Fruit fly (Drosophila melanogaster): ENCODE results near the gene gzl.

gzl gene

DNA sequence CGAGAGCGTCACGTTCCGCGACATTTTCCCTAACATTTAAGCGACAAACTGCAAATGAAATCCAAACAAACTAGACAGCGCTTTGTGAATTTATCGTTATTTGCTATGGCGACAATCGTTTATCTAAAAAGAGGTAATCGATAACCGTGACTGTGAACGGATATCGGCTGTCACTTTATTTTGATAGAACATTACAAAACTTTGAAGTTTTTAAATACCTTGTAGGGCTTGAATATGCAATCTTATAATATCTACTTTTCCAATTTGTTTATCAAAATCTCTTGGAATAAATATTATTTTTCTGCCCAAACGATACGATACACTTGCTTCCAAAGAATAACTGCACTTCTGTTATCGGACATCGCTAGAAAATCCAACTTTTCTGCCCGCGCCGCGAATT, 2.6 kb upstream of the gzl start, which contains the start of the genes CG1024 and TfIIFalpha (continued):
- no peak for TF ChIP-seq Elba2 (GFP tag; optimal IDR thresholded peaks at IDR 0.05)
- TF ChIP-seq slp2 (GFP tag; optimal IDR thresholded peaks at IDR 0.05) = no peak
- peak; percentile 70 for TF ChIP-seq trem (tag; optimal IDR thresholded peaks at IDR 0.05)
- TF ChIP-seq jing (GFP tag; optimal IDR thresholded peaks at IDR 0.05) = no peak
- TF ChIP-seq Neu2 (GFP tag; optimal IDR thresholded peaks at IDR 0.05; ENCODE audit: borderline replicate concordance) = no peak
- no peak for TF ChIP-seq HLHmδ (GFP tag; optimal IDR thresholded peaks at IDR 0.05)
- TF ChIP-seq Camta (GFP tag; optimal IDR thresholded peaks at IDR 0.05) = no peak
- TF ChIP-seq hb (GFP tag; IDR thresholded peaks at IDR 0.05; ENCODE audit: partially characterized antibody) = peak; percentile 88
- TF ChIP-seq tx (GFP tag; optimal IDR thresholded peaks at IDR 0.05) = no peak
- no peak for TF ChIP-seq Meics (GFP tag; optimal IDR thresholded peaks at IDR 0.05)
- TF ChIP-seq lbe (GFP tag; optimal IDR thresholded peaks at IDR 0.05) = peak; percentile 19
- no peak for TF ChIP-seq CG34376 (GFP tag; optimal IDR thresholded peaks at IDR 0.05)
- TF ChIP-seq sc (optimal IDR thresholded peaks at IDR 0.05) = no peak
- no peak for TF ChIP-seq sc (GFP tag; optimal IDR thresholded peaks at IDR 0.05)
- no peak for TF ChIP-seq CG1233 (GFP tag; optimal IDR thresholded peaks at IDR 0.05)
- no peak for TF ChIP-seq trh (GFP tag; optimal IDR thresholded peaks at IDR 0.05)
- TF ChIP-seq CG2712 (tag; optimal IDR thresholded peaks at IDR 0.05) = peak; percentile 47
- TF ChIP-seq nom (GFP tag; optimal IDR thresholded peaks at IDR 0.05) = no peak
- no peak for TF ChIP-seq Doc2 (GFP tag; IDR thresholded peaks at IDR 0.05)
- TF ChIP-seq sna (GFP tag; IDR thresholded peaks at IDR 0.05; ENCODE audit: partially characterized antibody) = peak; percentile 90
- no peak for TF ChIP-seq CG11560 (tag; IDR thresholded peaks at IDR 0.05)
- TF ChIP-seq NK7.1 (GFP tag; optimal IDR thresholded peaks at IDR 0.05) = no peak
- TF ChIP-seq ro (GFP tag; IDR thresholded peaks at IDR 0.05) = no peak
- TF ChIP-seq Sox100B (GFP tag; optimal IDR thresholded peaks at IDR 0.05) = no peak
- no peak for TF ChIP-seq fd96Cb (tag; optimal IDR thresholded peaks at IDR 0.05)
- no peak for TF ChIP-seq CG3281 (GFP tag; optimal IDR thresholded peaks at IDR 0.05)
- no peak for TF ChIP-seq Chrac-16 (GFP tag; optimal IDR thresholded peaks at IDR 0.05)
- no peak for TF ChIP-seq ewg (GFP tag; optimal IDR thresholded peaks at IDR 0.05)
- no peak for TF ChIP-seq nau (GFP tag; optimal IDR thresholded peaks at IDR 0.05)
- no peak for TF ChIP-seq Hey (tag; optimal IDR thresholded peaks at IDR 0.05)
- no peak for TF ChIP-seq grn (GFP tag; optimal IDR thresholded peaks at IDR 0.05)
- TF ChIP-seq Dll (GFP tag; IDR thresholded peaks at IDR 0.05; ENCODE audit: partially characterized antibody) = peak; percentile 95
- peak; percentile 31 for TF ChIP-seq dm (GFP tag; optimal IDR thresholded peaks at IDR 0.05)
- no peak for TF ChIP-seq B-H2 (GFP tag; optimal IDR thresholded peaks at IDR 0.05)
- TF ChIP-seq CG11093 (GFP tag; IDR thresholded peaks at IDR 0.05) = no peak
- TF ChIP-seq Dfd (GFP tag; optimal IDR thresholded peaks at IDR 0.05) = no peak
- no peak for TF ChIP-seq vvl (GFP tag; IDR thresholded peaks at IDR 0.05)
- peak in 1 of 3 experiments; percentile 24 for TF ChIP-seq Stat92E (GFP tag; optimal IDR thresholded peaks at IDR 0.05)
- no peak for TF ChIP-seq seq (GFP tag; IDR thresholded peaks at IDR 0.05)
- TF ChIP-seq pan (optimal IDR thresholded peaks at IDR 0.05) = no peak
- TF ChIP-seq pan (GFP tag; optimal IDR thresholded peaks at IDR 0.05 in 1 of 2, IDR thresholded peaks at IDR 0.05 in 1 of 2) = no peak
- TF ChIP-seq CG10979 (tag; optimal IDR thresholded peaks at IDR 0.05) = peak; percentile 4
- TF ChIP-seq insv (GFP tag; optimal IDR thresholded peaks at IDR 0.05) = no peak
- TF ChIP-seq mam (GFP tag; optimal IDR thresholded peaks at IDR 0.05) = peak; percentile 8
- TF ChIP-seq Dek (tag; optimal IDR thresholded peaks at IDR 0.05) = no peak
- 0 out of 2 replicates have a peak, but pooled peaks have one; percentile 9 for TF ChIP-seq Atf6 (GFP tag; IDR thresholded peaks at IDR 0.05)
- no peak for TF ChIP-seq gcm2 (GFP tag; optimal IDR thresholded peaks at IDR 0.05)
- no peak for TF ChIP-seq H2.0 (GFP tag; IDR thresholded peaks at IDR 0.05)
- TF ChIP-seq Ets65A (GFP tag) = no peak
- no peak for TF ChIP-seq Dip3 (GFP tag; optimal IDR thresholded peaks at IDR 0.05)
- no peak for TF ChIP-seq CG8359 (GFP tag; optimal IDR thresholded peaks at IDR 0.05; ENCODE audit: borderline replicate concordance)
- TF ChIP-seq dmrt99B (tag; optimal IDR thresholded peaks at IDR 0.05) = no peak
